Worm (Caenorhabditis elegans) whole organism, mixed stage, embryonic: Measurements from ENCODE around the gene F36F12.7.

ENCODE experiments used
- M03D4.4 ChIP-seq: sonication (generic microtip); optimal IDR thresholded peaks from 2 replicates; lab custom pipeline; 2017; ENCODE audit warnings: mild to moderate bottlenecking, missing genetic modification characterization, missing compliant biosample characterization
- bed-3 ChIP-seq: fragments of 200-800 bp; sonication (Bioruptor generic); optimal IDR thresholded peaks from 3 replicates; lab custom pipeline; 2018; ENCODE audit warnings: mild to moderate bottlenecking, missing genetic modification characterization, moderate library complexity, missing compliant biosample characterization
- blmp-1 ChIP-seq: fragments of 150-350 bp; optimal IDR thresholded peaks from 2 replicates; lab custom pipeline; 2014; ENCODE audit warnings: missing biosample characterization, missing genetic modification characterization
- ceh-39 ChIP-seq: fragments of 150-350 bp; optimal IDR thresholded peaks from 2 replicates; lab custom pipeline; 2014; ENCODE audit warnings: missing biosample characterization, missing genetic modification characterization
- ceh-43 ChIP-seq: fragments of 200-800 bp; sonication (Bioruptor generic); optimal IDR thresholded peaks from 2 replicates; lab custom pipeline; 2018; ENCODE audit warnings: mild to moderate bottlenecking, missing genetic modification characterization, moderate library complexity, missing compliant biosample characterization
- ces-1 ChIP-seq: fragments of 150-350 bp; optimal IDR thresholded peaks from 2 replicates; lab custom pipeline; 2014; ENCODE audit warnings: missing biosample characterization, missing genetic modification reagents, missing genetic modification characterization
- cnd-1 ChIP-seq: fragments of 200-800 bp; sonication (Bioruptor generic); optimal IDR thresholded peaks from 2 replicates; lab custom pipeline; 2018; ENCODE audit warnings: mild to moderate bottlenecking, missing genetic modification characterization, missing compliant biosample characterization
- drap-1 ChIP-seq: fragments of 200-800 bp; sonication (Bioruptor generic); optimal IDR thresholded peaks from 3 replicates; lab custom pipeline; 2018; ENCODE audit warnings: mild to moderate bottlenecking, missing genetic modification characterization, missing compliant biosample characterization
- elt-3 ChIP-seq: fragments of 150-350 bp; optimal IDR thresholded peaks from 2 replicates; lab custom pipeline; 2014; ENCODE audit warnings: missing biosample characterization, missing genetic modification characterization
- flh-1 ChIP-seq: fragments of 200-800 bp; sonication (Bioruptor generic); optimal IDR thresholded peaks from 2 replicates; lab custom pipeline; 2018; ENCODE audit warnings: mild to moderate bottlenecking, missing genetic modification characterization, moderate library complexity, missing compliant biosample characterization
- ham-2 ChIP-seq: fragments of 200-800 bp; sonication (Bioruptor generic); optimal IDR thresholded peaks from 2 replicates; lab custom pipeline; 2018; ENCODE audit warnings: mild to moderate bottlenecking, missing genetic modification characterization, missing compliant biosample characterization
- hlh-1 ChIP-seq: fragments of 150-350 bp; optimal IDR thresholded peaks from 2 replicates; lab custom pipeline; 2014; ENCODE audit warnings: missing biosample characterization, missing genetic modification reagents, missing genetic modification characterization
- lin-13 ChIP-seq: fragments of 150-350 bp; optimal IDR thresholded peaks from 2 replicates; lab custom pipeline; 2014; ENCODE audit warnings: missing biosample characterization, missing genetic modification characterization
- lin-32 ChIP-seq: fragments of 200-800 bp; sonication (Bioruptor generic); optimal IDR thresholded peaks from 2 replicates; lab custom pipeline; 2018; ENCODE audit warnings: mild to moderate bottlenecking, missing genetic modification characterization, missing compliant biosample characterization
- lsy-2 ChIP-seq: fragments of 150-350 bp; optimal IDR thresholded peaks from 2 replicates; lab custom pipeline; 2014; ENCODE audit warnings: missing biosample characterization, missing genetic modification characterization
- mab-5 ChIP-seq: fragments of 150-350 bp; optimal IDR thresholded peaks from 2 replicates; lab custom pipeline; 2014; ENCODE audit warnings: missing biosample characterization, missing genetic modification characterization
- mep-1 ChIP-seq: fragments of 150-350 bp; optimal IDR thresholded peaks from 2 replicates; lab custom pipeline; 2017; ENCODE audit warnings: missing biosample characterization, missing genetic modification reagents, missing genetic modification characterization, inconsistent platforms
- mls-2 ChIP-seq: sonication (generic microtip); optimal IDR thresholded peaks from 2 replicates; lab custom pipeline; 2016; ENCODE audit warnings: mild to moderate bottlenecking, missing genetic modification characterization, moderate library complexity, missing compliant biosample characterization
- nhr-12 ChIP-seq: fragments of 150-350 bp; optimal IDR thresholded peaks from 2 replicates; lab custom pipeline; 2014; ENCODE audit warnings: missing biosample characterization, missing genetic modification characterization
- nhr-2 ChIP-seq: fragments of 150-350 bp; optimal IDR thresholded peaks from 2 replicates; lab custom pipeline; 2014; ENCODE audit warnings: missing biosample characterization, missing genetic modification characterization
- nhr-237 ChIP-seq: fragments of 150-350 bp; optimal IDR thresholded peaks from 2 replicates; lab custom pipeline; 2014; ENCODE audit warnings: missing biosample characterization, missing genetic modification characterization
- nhr-28 ChIP-seq: fragments of 150-350 bp; optimal IDR thresholded peaks from 2 replicates; lab custom pipeline; 2014; ENCODE audit warnings: missing biosample characterization, missing genetic modification characterization
- nhr-76 ChIP-seq: sonication (generic microtip); optimal IDR thresholded peaks from 2 replicates; lab custom pipeline; 2017; ENCODE audit warnings: missing biosample characterization, missing genetic modification characterization
- pha-4 ChIP-seq: fragments of 150-350 bp; optimal IDR thresholded peaks from 2 replicates; lab custom pipeline; 2018; ENCODE audit warnings: missing biosample characterization, missing genetic modification reagents, missing genetic modification characterization
- sem-2 ChIP-seq: fragments of 200-800 bp; sonication (Bioruptor generic); optimal IDR thresholded peaks from 2 replicates; lab custom pipeline; 2018; ENCODE audit warnings: mild to moderate bottlenecking, missing genetic modification characterization, missing compliant biosample characterization
- snpc-4 ChIP-seq: fragments of 150-350 bp; optimal IDR thresholded peaks from 2 replicates; lab custom pipeline; 2014; ENCODE audit warnings: missing biosample characterization, missing genetic modification characterization
- sptf-1 ChIP-seq: sonication (generic microtip); optimal IDR thresholded peaks from 2 replicates; lab custom pipeline; 2017; ENCODE audit warnings: mild to moderate bottlenecking, missing genetic modification characterization, moderate library complexity, missing compliant biosample characterization
- tbx-8 ChIP-seq: fragments of 200-800 bp; sonication (Bioruptor generic); optimal IDR thresholded peaks from 2 replicates; lab custom pipeline; 2018; ENCODE audit warnings: mild to moderate bottlenecking, missing genetic modification characterization, moderate library complexity, missing compliant biosample characterization
- unc-120 ChIP-seq: sonication (generic microtip); optimal IDR thresholded peaks from 2 replicates; lab custom pipeline; 2017; ENCODE audit warnings: missing genetic modification characterization, missing compliant biosample characterization; ENCODE audit not compliant: poor library complexity, severe bottlenecking
- unc-39 ChIP-seq: fragments of 150-350 bp; optimal IDR thresholded peaks from 2 replicates; lab custom pipeline; 2014; ENCODE audit warnings: missing biosample characterization, missing genetic modification characterization
- unc-62 ChIP-seq: fragments of 150-350 bp; optimal IDR thresholded peaks from 2 replicates; lab custom pipeline; 2014; ENCODE audit warnings: missing biosample characterization, missing genetic modification reagents, missing genetic modification characterization
- zip-8 ChIP-seq: fragments of 150-350 bp; optimal IDR thresholded peaks from 2 replicates; lab custom pipeline; 2014; ENCODE audit warnings: missing biosample characterization, missing genetic modification characterization
- ztf-11 ChIP-seq: fragments of 150-350 bp; optimal IDR thresholded peaks from 2 replicates; lab custom pipeline; 2014; ENCODE audit warnings: missing biosample characterization, missing genetic modification characterization

Gene F36F12.7

DNA sequence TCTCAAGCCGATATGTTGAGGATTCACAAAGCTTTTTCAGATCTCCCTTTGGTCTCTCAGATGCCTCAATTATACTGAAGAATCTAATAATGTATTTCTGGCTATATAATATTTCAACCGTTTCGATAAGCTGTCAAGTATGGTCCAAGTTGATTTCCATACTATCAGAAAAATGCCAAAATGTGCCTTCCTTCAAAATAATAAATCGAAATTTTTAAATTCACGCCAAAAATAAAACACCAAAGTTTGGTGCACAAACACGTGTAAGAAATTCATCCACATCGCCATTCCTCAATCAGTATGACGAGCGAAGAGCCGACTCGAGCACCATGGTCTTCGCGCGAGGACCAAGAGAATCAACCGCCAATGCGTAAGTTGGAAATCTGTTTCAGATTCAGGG lies 20.4 kb downstream of the F36F12.7 start, which contains the start of gene F22F7.11:
TSS of gene F22F7.11 (plus strand) at position 301 of the 400 bp plus-strand sequence.
- no peak for TF ChIP-seq sptf-1 (tag; lab: Kevin White, UChicago)
- TF ChIP-seq blmp-1 = no peak
- no peak for TF ChIP-seq ham-2
- no peak for TF ChIP-seq lin-32 (GFP tag; lab: Kevin White, UChicago)
- TF ChIP-seq nhr-28 (tag; lab: Kevin White, UChicago) = no peak
- TF ChIP-seq hlh-1 = no peak
- no peak for TF ChIP-seq drap-1 (GFP tag; lab: Kevin White, UChicago)
- TF ChIP-seq nhr-76 = no peak
- no peak for TF ChIP-seq ces-1

- TF ChIP-seq nhr-28 (tag; lab: Kevin White, UChicago) (no peak), blmp-1 (no peak), cnd-1 (tag; lab: Kevin White, UChicago) (no peak)
- TF ChIP-seq, all 35 proteins: peak for 0
These were observed 22.8 kb downstream of the F36F12.7 start, which contains the start of gene F22F7.8 for ce11 chrV:2121910-2122362. Gene F22F7.8, minus strand, starts transcription at chrV:2121960.

DNA sequence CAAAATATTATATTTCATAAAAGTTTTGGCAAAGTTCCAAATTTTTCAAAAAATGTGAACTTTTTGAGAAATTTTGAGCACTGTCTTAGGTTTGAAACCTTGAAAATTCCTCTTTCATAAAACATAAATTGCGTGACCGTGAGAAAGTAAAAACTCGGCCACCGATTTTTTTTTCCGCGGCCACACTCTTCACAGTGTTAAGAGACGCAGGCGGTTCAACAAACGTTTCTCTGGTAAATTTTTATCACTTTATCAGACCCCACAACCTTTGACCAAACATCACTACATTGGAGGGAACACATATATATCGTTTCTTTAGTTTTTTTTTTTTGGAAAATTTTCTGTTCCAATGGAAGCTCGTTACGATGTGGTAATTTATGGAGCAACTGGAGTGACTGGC lies 23.4 kb downstream of the F36F12.7 start, which contains the start of gene F22F7.2:
TSS of gene F22F7.2 (plus strand) at position 266 of the 400 bp plus-strand sequence.
- TF ChIP-seq nhr-2 (tag; lab: Kevin White, UChicago) = no peak
- no peak for TF ChIP-seq elt-3
- TF ChIP-seq nhr-76 = no peak
- no peak for TF ChIP-seq mls-2 (tag; lab: Kevin White, UChicago)
- TF ChIP-seq ces-1 = no peak
- TF ChIP-seq ceh-39 = no peak
- TF ChIP-seq cnd-1 (tag; lab: Kevin White, UChicago) = no peak
- no peak for TF ChIP-seq lsy-2
- TF ChIP-seq mab-5 (tag; lab: Kevin White, UChicago) = no peak
- no peak for TF ChIP-seq unc-62 (GFP tag; lab: Kevin White, UChicago)
- no peak for TF ChIP-seq nhr-12
- no peak for TF ChIP-seq flh-1 (GFP tag; lab: Kevin White, UChicago)
- no peak for TF ChIP-seq tbx-8 (GFP tag; lab: Kevin White, UChicago)
- TF ChIP-seq snpc-4 (tag; lab: Kevin White, UChicago) = no peak
- no peak for TF ChIP-seq ceh-43
- TF ChIP-seq mep-1 = no peak
- TF ChIP-seq M03D4.4 (tag; lab: Kevin White, UChicago) = no peak
- no peak for TF ChIP-seq nhr-237

DNA sequence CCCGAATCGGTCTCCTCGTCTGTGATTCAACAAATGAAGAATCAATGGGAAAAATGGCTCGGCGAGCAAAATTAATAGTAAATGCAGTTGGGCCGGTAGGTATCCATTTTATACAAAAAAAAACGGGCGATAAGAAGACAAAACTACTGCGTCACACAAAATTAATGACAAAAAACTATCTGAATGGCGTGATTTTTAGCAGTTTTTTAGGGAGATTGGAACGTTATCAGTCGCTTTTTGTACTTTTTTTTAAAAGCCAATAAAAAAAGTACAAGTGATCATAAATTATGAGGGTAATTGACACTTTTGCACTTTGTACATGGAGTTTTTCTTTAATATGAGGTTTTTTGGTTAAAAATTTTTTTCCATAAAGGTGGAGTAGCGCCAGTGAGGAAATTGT lies 24.0 kb downstream of the F36F12.7 start:
- TF ChIP-seq unc-120 (tag; lab: Kevin White, UChicago) (no peak), nhr-12 (no peak), ham-2 (no peak), lin-13 (tag; lab: Kevin White, UChicago) (no peak), mab-5 (tag; lab: Kevin White, UChicago) (no peak), bed-3 (GFP tag; lab: Kevin White, UChicago) (no peak), M03D4.4 (tag; lab: Kevin White, UChicago) (no peak), tbx-8 (GFP tag; lab: Kevin White, UChicago) (no peak)

DNA sequence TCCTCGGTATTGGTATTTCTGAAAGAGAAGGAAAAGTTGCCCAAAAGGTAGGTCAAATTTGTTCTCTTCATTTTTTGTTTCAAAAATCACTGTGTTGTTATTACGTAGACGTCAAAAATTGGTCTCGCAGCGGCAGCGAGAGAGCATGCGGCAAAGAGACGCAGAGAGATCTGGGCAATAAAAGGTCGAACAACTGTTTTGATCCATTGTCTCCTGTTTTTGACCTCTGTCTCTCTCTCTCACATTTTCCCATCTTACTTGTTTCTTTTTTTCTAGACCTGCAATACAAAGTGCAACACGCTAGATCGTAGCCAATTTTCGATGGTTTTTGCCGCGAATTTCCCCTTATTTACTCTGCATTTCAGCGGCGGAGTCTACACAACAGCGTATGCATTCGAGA lies 27.4 kb downstream of the F36F12.7 start:
- peak; percentile 4 for TF ChIP-seq unc-120 (tag; lab: Kevin White, UChicago)
- TF ChIP-seq mab-5 (tag; lab: Kevin White, UChicago) = no peak
- peak; percentile 79 for TF ChIP-seq hlh-1
- TF ChIP-seq nhr-2 (tag; lab: Kevin White, UChicago) = peak; percentile 62

DNA sequence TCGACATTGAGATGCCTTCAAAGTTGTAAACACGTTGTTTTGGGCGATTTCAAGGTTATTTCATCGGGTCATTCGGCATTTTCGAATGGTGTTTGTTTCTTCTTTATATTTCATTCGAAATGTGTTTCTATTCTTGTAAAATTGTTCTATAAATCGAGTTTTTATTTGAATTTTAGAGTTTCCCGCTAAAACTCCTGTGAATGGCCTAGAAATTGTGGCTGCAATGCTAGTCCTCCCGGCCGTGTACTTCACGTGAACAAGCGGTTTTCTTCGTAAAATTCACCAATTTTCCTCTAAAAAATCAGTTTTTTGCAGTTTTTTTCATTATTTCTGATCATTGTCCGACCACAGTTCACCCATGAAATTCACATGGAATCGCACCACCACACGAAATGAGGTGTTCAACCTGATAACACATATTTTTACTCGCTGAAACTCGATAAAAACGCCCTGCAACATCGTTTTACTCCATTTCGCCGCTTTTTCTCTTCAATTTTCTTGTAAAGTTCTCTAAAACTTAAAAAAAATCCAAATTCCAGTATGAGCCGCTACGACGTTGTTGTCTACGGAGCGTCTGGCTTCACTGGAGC lies 28.0 kb downstream of the F36F12.7 start, which contains the start of gene ldp-1:
TSS of gene ldp-1 (plus strand) at position 540 of the 590 bp plus-strand sequence.
- peak; percentile 40 for TF ChIP-seq sptf-1 (tag; lab: Kevin White, UChicago)
- TF ChIP-seq mls-2 (tag; lab: Kevin White, UChicago) = no peak
- TF ChIP-seq nhr-237 = no peak
- no peak for TF ChIP-seq bed-3 (GFP tag; lab: Kevin White, UChicago)
- TF ChIP-seq nhr-12 = no peak
- TF ChIP-seq ces-1 = peak; percentile 24
- no peak for TF ChIP-seq snpc-4 (tag; lab: Kevin White, UChicago)
- TF ChIP-seq nhr-76 = no peak
- no peak for TF ChIP-seq ztf-11
- no peak for TF ChIP-seq M03D4.4 (tag; lab: Kevin White, UChicago)
- no peak for TF ChIP-seq zip-8 (tag; lab: Kevin White, UChicago)
- TF ChIP-seq cnd-1 (tag; lab: Kevin White, UChicago) = no peak
- no peak for TF ChIP-seq sem-2 (GFP tag; lab: Kevin White, UChicago)
- TF ChIP-seq unc-39 (tag; lab: Kevin White, UChicago) = no peak
- TF ChIP-seq ceh-43 = no peak
- TF ChIP-seq ham-2 = no peak
- TF ChIP-seq blmp-1 = no peak
- no peak for TF ChIP-seq unc-62 (GFP tag; lab: Kevin White, UChicago)
- no peak for TF ChIP-seq elt-3
- no peak for TF ChIP-seq unc-120 (tag; lab: Kevin White, UChicago)
- TF ChIP-seq pha-4 (tag; lab: Kevin White, UChicago) = no peak
- TF ChIP-seq lsy-2 = peak; percentile 0
- no peak for TF ChIP-seq mep-1
- TF ChIP-seq tbx-8 (GFP tag; lab: Kevin White, UChicago) = no peak
- TF ChIP-seq nhr-28 (tag; lab: Kevin White, UChicago) = no peak
